Fruit fly (Drosophila melanogaster) whole organism, prepupa: ENCODE measurements around the gene Jhbp4.

Experiments used
- Blimp-1 ChIP-seq: fragments of 200-800 bp; sonication (Bioruptor generic); optimal IDR thresholded peaks from 3 replicates; lab custom pipeline; 2017; ENCODE audit warnings: missing biosample characterization, missing genetic modification characterization, mild to moderate bottlenecking, moderate library complexity, missing genetic modification reagents
- CG10631 ChIP-seq: fragments of 200-800 bp; sonication (Bioruptor generic); optimal IDR thresholded peaks from 2 replicates; lab custom pipeline; 2016; ENCODE audit warnings: missing biosample characterization, missing genetic modification characterization
- CG11294 ChIP-seq: fragments of 200-800 bp; sonication (Bioruptor generic); IDR thresholded peaks from 2 replicates; pipeline ENCODE4 v1.3.6; 2022; ENCODE audit warnings: missing biosample characterization, missing genetic modification characterization
- CG11902 ChIP-seq: fragments of 200-800 bp; sonication (Bioruptor generic); optimal IDR thresholded peaks from 3 replicates; lab custom pipeline; 2016; ENCODE audit warnings: missing biosample characterization, missing genetic modification characterization
- CG1621 ChIP-seq: fragments of 200-800 bp; sonication (Bioruptor generic); optimal IDR thresholded peaks from 3 replicates; lab custom pipeline; 2018; ENCODE audit warnings: missing biosample characterization, mild to moderate bottlenecking, missing genetic modification characterization
- CG16779 ChIP-seq: fragments of 200-800 bp; sonication (Bioruptor generic); optimal IDR thresholded peaks from 3 replicates; lab custom pipeline; 2017; ENCODE audit warnings: missing biosample characterization, mild to moderate bottlenecking, missing genetic modification characterization
- CG3032 ChIP-seq: fragments of 200-800 bp; optimal IDR thresholded peaks from 2 replicates; lab custom pipeline; 2019; ENCODE audit warnings: missing biosample characterization, mild to moderate bottlenecking, missing genetic modification characterization, moderate library complexity
- CG32006 ChIP-seq: fragments of 200-800 bp; sonication (Bioruptor generic); optimal IDR thresholded peaks from 3 replicates; lab custom pipeline; 2017; ENCODE audit warnings: missing biosample characterization, mild to moderate bottlenecking, missing genetic modification characterization
- CG34406 ChIP-seq: fragments of 200-800 bp; sonication (Bioruptor generic); optimal IDR thresholded peaks from 3 replicates; lab custom pipeline; 2016; ENCODE audit warnings: missing biosample characterization, missing genetic modification characterization
- CG3919 ChIP-seq: fragments of 200-800 bp; sonication (Bioruptor generic); optimal IDR thresholded peaks from 3 replicates; lab custom pipeline; 2016; ENCODE audit warnings: missing biosample characterization, missing genetic modification characterization
- CG4318 ChIP-seq: fragments of 200-800 bp; sonication (Bioruptor generic); optimal IDR thresholded peaks from 3 replicates; lab custom pipeline; 2017; ENCODE audit warnings: missing biosample characterization, mild to moderate bottlenecking, missing genetic modification characterization
- CG6163 ChIP-seq: fragments of 200-800 bp; sonication (Bioruptor generic); IDR thresholded peaks from 3 replicates; pipeline ENCODE4 v1.3.6; 2022; ENCODE audit warnings: missing biosample characterization, missing genetic modification characterization
- CG6276 ChIP-seq: fragments of 200-800 bp; sonication (Bioruptor generic); optimal IDR thresholded peaks from 2 replicates; lab custom pipeline; 2017; ENCODE audit warnings: missing biosample characterization, mild to moderate bottlenecking, missing genetic modification characterization
- CG6854 ChIP-seq: fragments of 200-800 bp; sonication (Bioruptor generic); optimal IDR thresholded peaks from 2 replicates; lab custom pipeline; 2017; ENCODE audit warnings: missing biosample characterization, mild to moderate bottlenecking, missing genetic modification characterization
- CG8119 ChIP-seq: fragments of 200-800 bp; sonication (Bioruptor generic); IDR thresholded peaks from 3 replicates; pipeline ENCODE4 v1.3.6; 2022; ENCODE audit warnings: missing biosample characterization, missing genetic modification characterization
- CG8319 ChIP-seq: fragments of 200-800 bp; sonication (Bioruptor generic); optimal IDR thresholded peaks from 3 replicates; lab custom pipeline; 2016; ENCODE audit warnings: missing biosample characterization, missing genetic modification characterization
- CG8632 ChIP-seq: fragments of 200-800 bp; sonication (Bioruptor generic); optimal IDR thresholded peaks from 3 replicates; lab custom pipeline; 2016; ENCODE audit warnings: missing biosample characterization, missing genetic modification characterization
- CG9139 ChIP-seq: fragments of 200-800 bp; sonication (Bioruptor generic); optimal IDR thresholded peaks from 3 replicates; lab custom pipeline; 2017; ENCODE audit warnings: missing biosample characterization, mild to moderate bottlenecking, missing genetic modification characterization
- Eip78C ChIP-seq: fragments of 200-800 bp; sonication (Bioruptor generic); peaks from one replicate; lab custom pipeline; 2016; ENCODE audit warnings: missing biosample characterization, missing genetic modification characterization
- Ets21C ChIP-seq: fragments of 200-800 bp; sonication (Bioruptor generic); optimal IDR thresholded peaks from 3 replicates; lab custom pipeline; 2016; ENCODE audit warnings: missing biosample characterization, missing genetic modification characterization
- Ets96B ChIP-seq: fragments of 200-800 bp; optimal IDR thresholded peaks from 2 replicates; lab custom pipeline; 2019; ENCODE audit warnings: missing biosample characterization, mild to moderate bottlenecking, missing genetic modification characterization, moderate library complexity
- Gug ChIP-seq: fragments of 200-800 bp; sonication (Bioruptor generic); IDR thresholded peaks from 2 replicates; pipeline ENCODE4 v1.3.6; 2022; ENCODE audit warnings: missing biosample characterization, missing genetic modification characterization
- Hr39 ChIP-seq: fragments of 200-800 bp; sonication (Bioruptor generic); optimal IDR thresholded peaks from 2 replicates; lab custom pipeline; 2016; ENCODE audit warnings: missing biosample characterization, missing genetic modification characterization
- Hr4 ChIP-seq: fragments of 200-800 bp; sonication (Bioruptor generic); optimal IDR thresholded peaks from 3 replicates; lab custom pipeline; 2016; ENCODE audit warnings: missing biosample characterization, missing genetic modification characterization
- Lpt ChIP-seq: fragments of 200-800 bp; sonication (Bioruptor generic); optimal IDR thresholded peaks from 3 replicates; lab custom pipeline; 2016; ENCODE audit warnings: missing biosample characterization, missing genetic modification characterization
- Met ChIP-seq: fragments of 200-800 bp; sonication (Bioruptor generic); optimal IDR thresholded peaks from 3 replicates; lab custom pipeline; 2016; ENCODE audit warnings: missing biosample characterization, missing genetic modification characterization
- OdsH ChIP-seq: fragments of 200-800 bp; sonication (Bioruptor generic); optimal IDR thresholded peaks from 3 replicates; lab custom pipeline; 2016; ENCODE audit warnings: missing biosample characterization, missing genetic modification characterization
- Smox ChIP-seq: fragments of 200-800 bp; sonication (Bioruptor generic); optimal IDR thresholded peaks from 3 replicates; lab custom pipeline; 2016; ENCODE audit warnings: missing biosample characterization, missing genetic modification characterization
- Sox102F ChIP-seq: fragments of 200-800 bp; sonication (Bioruptor generic); optimal IDR thresholded peaks from 2 replicates; lab custom pipeline; 2016; ENCODE audit warnings: missing biosample characterization, mild to moderate bottlenecking, missing genetic modification characterization
- Sox14 ChIP-seq: fragments of 200-800 bp; sonication (Bioruptor generic); optimal IDR thresholded peaks from 3 replicates; lab custom pipeline; 2016; ENCODE audit warnings: missing biosample characterization, missing genetic modification characterization
- achi ChIP-seq: fragments of 200-800 bp; sonication (Bioruptor generic); optimal IDR thresholded peaks from 3 replicates; lab custom pipeline; 2016; ENCODE audit warnings: missing biosample characterization, missing genetic modification characterization
- acj6 ChIP-seq: fragments of 200-800 bp; sonication (Bioruptor generic); optimal IDR thresholded peaks from 3 replicates; lab custom pipeline; 2016; ENCODE audit warnings: missing biosample characterization, missing genetic modification characterization
- dsx ChIP-seq: fragments of 200-800 bp; optimal IDR thresholded peaks from 3 replicates; lab custom pipeline; 2019; ENCODE audit warnings: missing biosample characterization, mild to moderate bottlenecking, missing genetic modification characterization, moderate library complexity; ENCODE audit not compliant: poor library complexity, severe bottlenecking
- eg ChIP-seq: fragments of 200-800 bp; sonication (Bioruptor generic); IDR thresholded peaks from 3 replicates; pipeline ENCODE4 v1.3.6; 2022; ENCODE audit warnings: missing biosample characterization, missing genetic modification characterization
- esn ChIP-seq: fragments of 200-800 bp; sonication (Bioruptor generic); optimal IDR thresholded peaks from 2 replicates; lab custom pipeline; 2016; ENCODE audit warnings: missing biosample characterization, mild to moderate bottlenecking, missing genetic modification characterization, moderate library complexity
- fd85E ChIP-seq: fragments of 200-800 bp; sonication (Bioruptor generic); optimal IDR thresholded peaks from 3 replicates; lab custom pipeline; 2016; ENCODE audit warnings: missing biosample characterization, missing genetic modification characterization
- fkh ChIP-seq: fragments of 200-800 bp; sonication (Bioruptor generic); optimal IDR thresholded peaks from 3 replicates; lab custom pipeline; 2017; ENCODE audit warnings: missing biosample characterization, mild to moderate bottlenecking, missing genetic modification characterization, moderate library complexity
- lz ChIP-seq: fragments of 200-800 bp; sonication (Bioruptor generic); optimal IDR thresholded peaks from 3 replicates; lab custom pipeline; 2016; ENCODE audit warnings: missing biosample characterization, missing genetic modification characterization
- pdm3 ChIP-seq: fragments of 200-800 bp; sonication (Bioruptor generic); optimal IDR thresholded peaks from 3 replicates; lab custom pipeline; 2016; ENCODE audit warnings: missing biosample characterization, missing genetic modification characterization
- salr ChIP-seq, 2 experiments: fragments of 200-800 bp; sonication (Bioruptor generic); optimal IDR thresholded peaks; 3 replicates each; lab custom pipeline; 2016 to 2018; ENCODE audit warnings: missing biosample characterization in 2 of 2, missing genetic modification characterization in 2 of 2, mild to moderate bottlenecking in 1 of 2
- ss ChIP-seq, 2 experiments: fragments of 200-800 bp; sonication (Bioruptor generic); optimal IDR thresholded peaks; 2 replicates in 1 of 2; 3 replicates in 1 of 2; lab custom pipeline; 2017 to 2018; ENCODE audit warnings: mild to moderate bottlenecking in 2 of 2, missing biosample characterization in 2 of 2, missing genetic modification characterization in 2 of 2, moderate library complexity in 1 of 2
- svp ChIP-seq: fragments of 200-800 bp; sonication (Bioruptor generic); peaks from one replicate; lab custom pipeline; 2016; ENCODE audit warnings: missing biosample characterization, missing genetic modification characterization
- topi ChIP-seq: fragments of 200-800 bp; sonication (Bioruptor generic); optimal IDR thresholded peaks from 3 replicates; lab custom pipeline; 2016; ENCODE audit warnings: missing biosample characterization, missing genetic modification characterization
- vri ChIP-seq: fragments of 200-800 bp; sonication (Bioruptor generic); optimal IDR thresholded peaks from 3 replicates; lab custom pipeline; 2016; ENCODE audit warnings: missing biosample characterization, mild to moderate bottlenecking, missing genetic modification characterization

Jhbp4 gene

dm6 chr3R:16011698-16012332, 31.5 kb upstream of the Jhbp4 start:
- TF ChIP-seq Sox14 (GFP tag; lab: Kevin White, UChicago) (no peak), CG4318 (GFP tag; lab: Kevin White, UChicago) (no peak), ss (GFP tag; optimal IDR thresholded peaks at IDR 0.05; lab: Kevin White, UChicago) (no peak), CG11294 (no peak), Smox (no peak), CG6854 (GFP tag; lab: Kevin White, UChicago) (no peak), vri (GFP tag; lab: Kevin White, UChicago) (peak; percentile 72), Gug (GFP tag; lab: Robert Waterston, UW) (no peak), CG8319 (GFP tag; lab: Kevin White, UChicago) (no peak), fkh (GFP tag; lab: Kevin White, UChicago) (peak; percentile 58)

- TF ChIP-seq CG16779 (tag; lab: Kevin White, UChicago) (no peak), CG3919 (no peak), esn (GFP tag; lab: Kevin White, UChicago) (no peak), OdsH (GFP tag; lab: Kevin White, UChicago) (no peak), pdm3 (GFP tag; lab: Kevin White, UChicago) (no peak), salr (GFP tag; optimal IDR thresholded peaks at IDR 0.05; lab: Kevin White, UChicago) (no peak), CG34406 (GFP tag; lab: Kevin White, UChicago) (no peak), Lpt (GFP tag; lab: Kevin White, UChicago) (no peak)
- TF ChIP-seq, all 60 proteins: peak for 0
Observed at dm6 chr3R:16013580-16013979, 29.7 kb upstream of the Jhbp4 start.

DNA sequence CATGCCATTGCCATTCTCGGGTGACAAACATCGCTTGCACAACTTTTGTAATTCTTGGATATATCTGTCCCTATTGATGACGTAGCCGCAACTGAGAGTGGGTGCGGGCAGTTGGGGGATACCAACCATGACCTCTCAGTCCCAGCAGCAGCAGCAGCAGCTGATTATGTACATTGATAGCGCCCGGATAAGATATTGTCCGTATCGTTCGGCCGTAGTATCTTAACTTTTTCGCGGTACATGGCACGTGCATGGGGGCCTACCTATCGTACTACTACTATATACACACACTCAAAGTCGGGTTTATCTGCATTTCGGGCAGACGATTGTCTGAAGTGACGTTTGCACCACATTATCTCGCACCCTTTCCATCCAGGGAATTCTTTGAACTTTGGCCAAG, 28.7 kb upstream of the Jhbp4 start:
- TF ChIP-seq Met (GFP tag; lab: Kevin White, UChicago) (no peak), CG32006 (no peak), CG16779 (tag; lab: Kevin White, UChicago) (no peak), vri (GFP tag; lab: Kevin White, UChicago) (peak; percentile 0), Blimp-1 (no peak), Sox102F (GFP tag; lab: Kevin White, UChicago) (no peak), CG8319 (GFP tag; lab: Kevin White, UChicago) (no peak), CG1621 (tag; lab: Kevin White, UChicago) (no peak), OdsH (GFP tag; lab: Kevin White, UChicago) (no peak), fkh (GFP tag; lab: Kevin White, UChicago) (peak; percentile 29), lz (no peak), Smox (no peak), Ets96B (tag; lab: Kevin White, UChicago) (no peak), CG6276 (GFP tag; lab: Kevin White, UChicago) (no peak), CG11294 (no peak), CG6163 (GFP tag; lab: Robert Waterston, UW) (no peak), Hr39 (GFP tag; lab: Kevin White, UChicago) (no peak)
- TF ChIP-seq, all 60 proteins: peak for 2

DNA sequence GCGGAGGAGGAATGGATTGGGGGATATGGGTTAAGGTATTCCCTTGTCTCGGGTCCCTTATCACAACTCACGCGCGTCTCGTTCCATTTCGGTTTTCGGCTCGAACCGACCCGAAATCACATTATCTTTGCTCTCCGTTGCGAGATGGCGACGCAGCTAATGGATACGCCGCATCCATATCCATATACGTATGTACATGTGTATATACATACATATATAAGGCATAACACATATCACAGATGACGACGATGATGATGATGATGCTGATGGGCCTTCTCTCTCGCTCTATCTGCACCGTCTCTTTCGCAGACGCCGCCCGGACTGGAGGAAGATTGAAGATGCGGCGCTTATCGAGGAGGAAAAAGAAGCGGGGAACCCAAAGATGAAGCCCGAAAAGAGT, 21.3 kb upstream of the Jhbp4 start:
- peak; percentile 39 for TF ChIP-seq svp (GFP tag; lab: Kevin White, UChicago)
- TF ChIP-seq CG11902 (GFP tag; lab: Kevin White, UChicago) = no peak
- TF ChIP-seq CG8119 = no peak
- TF ChIP-seq dsx = no peak

- TF ChIP-seq achi (GFP tag; lab: Kevin White, UChicago) (no peak), Hr4 (GFP tag; lab: Kevin White, UChicago) (no peak), Ets21C (GFP tag; lab: Kevin White, UChicago) (no peak), Gug (GFP tag; lab: Robert Waterston, UW) (no peak), Lpt (GFP tag; lab: Kevin White, UChicago) (no peak), CG3032 (no peak), Blimp-1 (no peak), esn (GFP tag; lab: Kevin White, UChicago) (no peak), acj6 (GFP tag; lab: Kevin White, UChicago) (peak; percentile 9), CG1621 (tag; lab: Kevin White, UChicago) (no peak), topi (no peak), CG10631 (GFP tag; lab: Kevin White, UChicago) (no peak), ss (GFP tag; optimal IDR thresholded peaks at IDR 0.05; lab: Kevin White, UChicago) (no peak), Eip78C (GFP tag; lab: Kevin White, UChicago) (peak; percentile 63), CG8632 (no peak), eg (GFP tag; lab: Robert Waterston, UW) (no peak), lz (peak; percentile 11), CG9139 (GFP tag; lab: Kevin White, UChicago) (no peak), fd85E (GFP tag; lab: Kevin White, UChicago) (no peak)
Observed at dm6 chr3R:16023627-16024026, 19.7 kb upstream of the Jhbp4 start.
